Worm (Caenorhabditis elegans) whole organism, L1 larva: ENCODE data around the gene dod-22.
A peak's percentile ranks its signal among the peaks of the same experiment; 100 is the strongest.

Experiments
- C16A3.4 ChIP-seq: fragments of 150-350 bp; optimal IDR thresholded peaks from 2 replicates; lab custom pipeline; 2014; ENCODE audit warnings: missing biosample characterization, missing genetic modification characterization
- C34B4.2 ChIP-seq: sonication (generic microtip); optimal IDR thresholded peaks from 2 replicates; lab custom pipeline; 2017; ENCODE audit warnings: mild to moderate bottlenecking, missing genetic modification characterization, missing compliant biosample characterization
- Y116A8C.19 ChIP-seq: sonication (generic microtip); optimal IDR thresholded peaks from 2 replicates; lab custom pipeline; 2016; ENCODE audit warnings: missing compliant biosample characterization, missing genetic modification characterization, borderline replicate concordance
- ama-1 ChIP-seq: fragments of 150-350 bp; optimal IDR thresholded peaks from 2 replicates; lab custom pipeline; 2014
- blmp-1 ChIP-seq: fragments of 150-350 bp; optimal IDR thresholded peaks from 2 replicates; lab custom pipeline; 2014; ENCODE audit warnings: missing biosample characterization, missing genetic modification characterization
- ceh-8 ChIP-seq: fragments of 200-800 bp; sonication (Bioruptor generic); optimal IDR thresholded peaks from 2 replicates; lab custom pipeline; 2018; ENCODE audit warnings: mild to moderate bottlenecking, missing genetic modification characterization, moderate library complexity, missing compliant biosample characterization
- ces-1 ChIP-seq: fragments of 150-350 bp; optimal IDR thresholded peaks from 2 replicates; lab custom pipeline; 2014; ENCODE audit warnings: missing biosample characterization, missing genetic modification reagents, missing genetic modification characterization
- dpl-1 ChIP-seq, 3 experiments: fragments of 150-350 bp in 2 of 3; sonication (generic microtip) in 1 of 3; optimal IDR thresholded peaks; 2 replicates each; lab custom pipeline; 2014 to 2017; ENCODE audit warnings: missing biosample characterization in 3 of 3, missing genetic modification characterization in 3 of 3, missing genetic modification reagents in 3 of 3
- efl-1 ChIP-seq, 4 experiments: fragments of 150-350 bp; optimal IDR thresholded peaks in 3 of 4; peaks in 1 of 4; 1 replicate in 1 of 4; 2 replicates in 3 of 4; lab custom pipeline; 2014; ENCODE audit warnings: missing biosample characterization in 2 of 4, missing genetic modification characterization in 2 of 4, missing genetic modification reagents in 2 of 4
- egl-27 ChIP-seq, 2 experiments: fragments of 150-350 bp in 1 of 2; sonication (generic microtip); optimal IDR thresholded peaks; 3 replicates each; lab custom pipeline; 2017 to 2018; ENCODE audit warnings: missing biosample characterization in 2 of 2, missing genetic modification characterization in 2 of 2, missing genetic modification reagents in 2 of 2
- elt-2 ChIP-seq: sonication (generic microtip); optimal IDR thresholded peaks from 2 replicates; lab custom pipeline; 2016; ENCODE audit warnings: missing genetic modification characterization, mild to moderate bottlenecking, inconsistent platforms, missing compliant biosample characterization, missing genetic modification reagents
- fkh-8 ChIP-seq: sonication (generic microtip); optimal IDR thresholded peaks from 2 replicates; lab custom pipeline; 2016; ENCODE audit warnings: mild to moderate bottlenecking, missing genetic modification characterization, missing compliant biosample characterization
- fos-1 ChIP-seq: fragments of 150-350 bp; optimal IDR thresholded peaks from 2 replicates; lab custom pipeline; 2014; ENCODE audit warnings: missing biosample characterization, missing genetic modification characterization
- grh-1 ChIP-seq: fragments of 200-800 bp; sonication (Bioruptor generic); IDR thresholded peaks from 2 replicates; pipeline ENCODE4 v1.3.6; 2022; ENCODE audit warnings: missing genetic modification reagents, missing genetic modification characterization, missing compliant biosample characterization
- irx-1 ChIP-seq: sonication (generic microtip); optimal IDR thresholded peaks from 2 replicates; lab custom pipeline; 2016; ENCODE audit warnings: missing genetic modification characterization, missing compliant biosample characterization
- lin-39 ChIP-seq: fragments of 150-350 bp; optimal IDR thresholded peaks from 2 replicates; lab custom pipeline; 2014; ENCODE audit warnings: missing biosample characterization, missing genetic modification reagents, missing genetic modification characterization
- lir-3 ChIP-seq: sonication (generic microtip); optimal IDR thresholded peaks from 2 replicates; lab custom pipeline; 2016; ENCODE audit warnings: mild to moderate bottlenecking, missing genetic modification characterization, moderate library complexity, missing compliant biosample characterization; ENCODE audit not compliant: poor library complexity
- mab-9 ChIP-seq: fragments of 200-800 bp; sonication (Bioruptor generic); IDR thresholded peaks from 2 replicates; pipeline ENCODE4 v1.3.6; 2022; ENCODE audit warnings: missing genetic modification reagents, missing genetic modification characterization, missing compliant biosample characterization
- mdl-1 ChIP-seq, 2 experiments: fragments of 150-350 bp; optimal IDR thresholded peaks; 2 replicates each; lab custom pipeline; 2014 to 2017; ENCODE audit warnings: missing biosample characterization in 2 of 2, missing genetic modification characterization in 2 of 2, inconsistent platforms in 1 of 2
- mef-2 ChIP-seq: fragments of 150-350 bp; optimal IDR thresholded peaks from 2 replicates; lab custom pipeline; 2014; ENCODE audit warnings: missing biosample characterization, missing genetic modification characterization
- nhr-11 ChIP-seq: fragments of 150-350 bp; optimal IDR thresholded peaks from 2 replicates; lab custom pipeline; 2014; ENCODE audit warnings: missing biosample characterization, missing genetic modification characterization
- nhr-20 ChIP-seq: sonication (generic microtip); optimal IDR thresholded peaks from 2 replicates; lab custom pipeline; 2016; ENCODE audit warnings: mild to moderate bottlenecking, missing genetic modification characterization, missing compliant biosample characterization
- nhr-237 ChIP-seq: fragments of 150-350 bp; optimal IDR thresholded peaks from 2 replicates; lab custom pipeline; 2014; ENCODE audit warnings: missing biosample characterization, missing genetic modification characterization
- nhr-77 ChIP-seq: fragments of 150-350 bp; optimal IDR thresholded peaks from 2 replicates; lab custom pipeline; 2014; ENCODE audit warnings: missing biosample characterization, missing genetic modification characterization
- pag-3 ChIP-seq: sonication (generic microtip); optimal IDR thresholded peaks from 2 replicates; lab custom pipeline; 2017; ENCODE audit warnings: missing genetic modification characterization, mild to moderate bottlenecking, missing compliant biosample characterization, antibody characterized with exemption, borderline replicate concordance; ENCODE audit not compliant: insufficient read depth
- pqm-1 ChIP-seq: sonication (generic microtip); optimal IDR thresholded peaks from 3 replicates; lab custom pipeline; 2017; ENCODE audit warnings: missing biosample characterization, missing genetic modification characterization
- skn-1 ChIP-seq: fragments of 150-350 bp; optimal IDR thresholded peaks from 2 replicates; lab custom pipeline; 2014; ENCODE audit warnings: missing biosample characterization, missing genetic modification characterization
- snpc-4 ChIP-seq: fragments of 150-350 bp; optimal IDR thresholded peaks from 2 replicates; lab custom pipeline; 2014; ENCODE audit warnings: missing biosample characterization, missing genetic modification characterization
- snu-23 ChIP-seq: sonication (generic microtip); optimal IDR thresholded peaks from 2 replicates; lab custom pipeline; 2016; ENCODE audit warnings: missing genetic modification characterization, missing compliant biosample characterization
- sox-4 ChIP-seq: sonication (generic microtip); optimal IDR thresholded peaks from 2 replicates; lab custom pipeline; 2016; ENCODE audit warnings: missing genetic modification characterization, missing compliant biosample characterization
- sptf-1 ChIP-seq: fragments of 150-350 bp; optimal IDR thresholded peaks from 2 replicates; lab custom pipeline; 2014; ENCODE audit warnings: missing biosample characterization, missing genetic modification characterization
- swsn-7 ChIP-seq: sonication (generic microtip); optimal IDR thresholded peaks from 2 replicates; lab custom pipeline; 2016; ENCODE audit warnings: missing genetic modification characterization, missing compliant biosample characterization
- tbx-2 ChIP-seq: sonication (generic microtip); optimal IDR thresholded peaks from 2 replicates; lab custom pipeline; 2016; ENCODE audit warnings: missing genetic modification characterization, missing compliant biosample characterization
- tlp-1 ChIP-seq: fragments of 150-350 bp; optimal IDR thresholded peaks from 2 replicates; lab custom pipeline; 2014; ENCODE audit warnings: missing biosample characterization, missing genetic modification characterization
- unc-62 ChIP-seq: fragments of 150-350 bp; optimal IDR thresholded peaks from 2 replicates; lab custom pipeline; 2014; ENCODE audit warnings: missing biosample characterization, missing genetic modification reagents, missing genetic modification characterization
- unc-98 ChIP-seq: fragments of 200-800 bp; sonication (Bioruptor generic); IDR thresholded peaks from 2 replicates; pipeline ENCODE4 v1.3.6; 2022; ENCODE audit warnings: missing genetic modification characterization, missing compliant biosample characterization
- vab-15 ChIP-seq: sonication (generic microtip); optimal IDR thresholded peaks from 2 replicates; lab custom pipeline; 2017; ENCODE audit warnings: missing genotype, mild to moderate bottlenecking, missing genetic modification characterization, missing compliant biosample characterization
- xbp-1 ChIP-seq: sonication (generic microtip); optimal IDR thresholded peaks from 2 replicates; lab custom pipeline; 2016; ENCODE audit warnings: missing genetic modification characterization, missing compliant biosample characterization
- zag-1 ChIP-seq: fragments of 150-350 bp; optimal IDR thresholded peaks from 2 replicates; lab custom pipeline; 2014; ENCODE audit warnings: missing biosample characterization, missing genetic modification characterization
- ztf-11 ChIP-seq, 2 experiments: sonication (generic microtip); optimal IDR thresholded peaks; 2 replicates each; lab custom pipeline; 2016 to 2017; ENCODE audit warnings: missing genetic modification characterization in 2 of 2, missing biosample characterization in 1 of 2, missing compliant biosample characterization in 1 of 2

dod-22 gene

ce11 chrIV:12967303-12967702, 2.1 kb downstream of the dod-22 start:
- TF ChIP-seq egl-27 (tag; optimal IDR thresholded peaks at IDR 0.05; lab: Kevin White, UChicago) (no peak), nhr-20 (tag; lab: Kevin White, UChicago) (no peak), swsn-7 (tag; lab: Kevin White, UChicago) (no peak)

ce11 chrIV:12969141-12969540, 4.0 kb downstream of the dod-22 start, which contains the start of gene F55G11.2:
TSS of gene F55G11.2 (minus strand) at chrIV:12969289.
- no peak for TF ChIP-seq sox-4 (tag; lab: Kevin White, UChicago)
- no peak for TF ChIP-seq grh-1 (GFP tag; lab: Robert Waterston, UW)
- TF ChIP-seq vab-15 = no peak
- TF ChIP-seq elt-2 (tag; lab: Kevin White, UChicago) = peak; percentile 86
- no peak for TF ChIP-seq tlp-1
- no peak for TF ChIP-seq C16A3.4 (tag; lab: Kevin White, UChicago)
- no peak for TF ChIP-seq blmp-1 (tag; lab: Kevin White, UChicago)
- TF ChIP-seq C34B4.2 (tag; lab: Kevin White, UChicago) = no peak
- no peak for TF ChIP-seq mef-2 (tag; lab: Kevin White, UChicago)
- no peak for TF ChIP-seq lir-3 (tag; lab: Kevin White, UChicago)
- peak; percentile 6 for TF ChIP-seq skn-1 (tag; lab: Kevin White, UChicago)
- TF ChIP-seq pqm-1 (tag; lab: Kevin White, UChicago) = no peak
- TF ChIP-seq snpc-4 (tag; lab: Kevin White, UChicago) = no peak
- no peak for TF ChIP-seq mab-9
- TF ChIP-seq zag-1 = no peak
- no peak for TF ChIP-seq swsn-7 (tag; lab: Kevin White, UChicago)
- TF ChIP-seq nhr-237 (tag; lab: Kevin White, UChicago) = no peak
- TF ChIP-seq sptf-1 (tag; lab: Kevin White, UChicago) = no peak
- no peak for TF ChIP-seq Y116A8C.19
- TF ChIP-seq snu-23 = no peak
- TF ChIP-seq efl-1 (optimal IDR thresholded peaks at IDR 0.05; lab: Kevin White, UChicago) = no peak
- peak in 1 of 2 experiments; percentile 87 for TF ChIP-seq efl-1 (GFP tag; optimal IDR thresholded peaks at IDR 0.05 in 1 of 2; lab: Kevin White, UChicago)
- no peak for TF ChIP-seq fos-1 (tag; lab: Kevin White, UChicago)
- TF ChIP-seq mdl-1 (tag; optimal IDR thresholded peaks at IDR 0.05; lab: Kevin White, UChicago) = no peak
- TF ChIP-seq unc-62 = no peak
- TF ChIP-seq ama-1 (lab: Kevin White, UChicago) = no peak

ce11 chrIV:12971994-12972520, 6.9 kb downstream of the dod-22 start:
- TF ChIP-seq unc-62 (no peak), tbx-2 (no peak), elt-2 (tag; lab: Kevin White, UChicago) (peak; percentile 93)

ce11 chrIV:12972780-12973179, 7.6 kb downstream of the dod-22 start:
- no peak for TF ChIP-seq egl-27 (tag; optimal IDR thresholded peaks at IDR 0.05; lab: Kevin White, UChicago)
- TF ChIP-seq ztf-11 (tag; optimal IDR thresholded peaks at IDR 0.05; lab: Kevin White, UChicago) = no peak
- no peak for TF ChIP-seq nhr-11 (tag; lab: Kevin White, UChicago)
- no peak for TF ChIP-seq blmp-1 (tag; lab: Kevin White, UChicago)
- no peak for TF ChIP-seq mdl-1 (tag; optimal IDR thresholded peaks at IDR 0.05; lab: Kevin White, UChicago)
- no peak for TF ChIP-seq lin-39
- TF ChIP-seq dpl-1 (GFP tag; optimal IDR thresholded peaks at IDR 0.05; lab: Kevin White, UChicago) = no peak
- TF ChIP-seq efl-1 (optimal IDR thresholded peaks at IDR 0.05; lab: Kevin White, UChicago) = no peak
- TF ChIP-seq efl-1 (GFP tag; optimal IDR thresholded peaks at IDR 0.05 in 1 of 2; lab: Kevin White, UChicago) = no peak
- TF ChIP-seq ces-1 (GFP tag; lab: Kevin White, UChicago) = no peak
- no peak for TF ChIP-seq unc-98
- TF ChIP-seq mab-9 = no peak
- no peak for TF ChIP-seq xbp-1 (tag; lab: Kevin White, UChicago)
- no peak for TF ChIP-seq pag-3 (tag; lab: Kevin White, UChicago)
- no peak for TF ChIP-seq snpc-4 (tag; lab: Kevin White, UChicago)
- no peak for TF ChIP-seq nhr-77 (tag; lab: Kevin White, UChicago)
- no peak for TF ChIP-seq fkh-8
- TF ChIP-seq irx-1 = no peak
- TF ChIP-seq ceh-8 (GFP tag; lab: Kevin White, UChicago) = no peak
- TF ChIP-seq grh-1 (GFP tag; lab: Robert Waterston, UW) = no peak
- no peak for TF ChIP-seq unc-62
